Worm (Caenorhabditis elegans) whole organism, L4 larva: ENCODE results near the gene lsm-8.

Experiments used
- F10B5.3 ChIP-seq: sonication (generic microtip); optimal IDR thresholded peaks from 2 replicates; lab custom pipeline; 2016; ENCODE audit warnings: mild to moderate bottlenecking, missing genetic modification characterization, missing compliant biosample characterization
- F26F4.8 ChIP-seq: fragments of 200-800 bp; sonication (Bioruptor generic); conservative IDR thresholded peaks from 2 replicates; pipeline ENCODE4 v1.3.6; 2022; ENCODE audit warnings: missing genetic modification characterization, missing compliant biosample characterization
- F37D6.2 ChIP-seq: sonication (generic microtip); optimal IDR thresholded peaks from 2 replicates; lab custom pipeline; 2016; ENCODE audit warnings: mild to moderate bottlenecking, missing genetic modification characterization, missing compliant biosample characterization
- T20F7.1 ChIP-seq: fragments of 200-800 bp; sonication (Bioruptor generic); optimal IDR thresholded peaks from 2 replicates; lab custom pipeline; 2018; ENCODE audit warnings: mild to moderate bottlenecking, missing genetic modification characterization, missing compliant biosample characterization
- Y48G9A.11 ChIP-seq: fragments of 200-800 bp; sonication (Bioruptor generic); IDR thresholded peaks from 2 replicates; pipeline ENCODE4 v1.3.6; 2022; ENCODE audit warnings: missing genetic modification reagents, missing genetic modification characterization, missing compliant biosample characterization
- ZK546.5 ChIP-seq, 2 experiments: sonication (generic microtip); optimal IDR thresholded peaks; 2 replicates each; lab custom pipeline; 2017; ENCODE audit warnings: missing biosample characterization in 2 of 2, missing genetic modification characterization in 2 of 2
- aha-1 ChIP-seq: fragments of 150-350 bp; peaks from one replicate; lab custom pipeline; 2014; ENCODE audit warnings: missing biosample characterization, missing genetic modification characterization
- aly-2 ChIP-seq: sonication (generic microtip); optimal IDR thresholded peaks from 2 replicates; lab custom pipeline; 2018; ENCODE audit warnings: missing biosample characterization, missing genetic modification characterization
- ceh-28 ChIP-seq: fragments of 150-350 bp; optimal IDR thresholded peaks from 2 replicates; lab custom pipeline; 2014; ENCODE audit warnings: missing biosample characterization, missing genetic modification reagents, missing genetic modification characterization
- ceh-62 ChIP-seq: sonication (generic microtip); optimal IDR thresholded peaks from 2 replicates; lab custom pipeline; 2017; ENCODE audit warnings: missing biosample characterization, missing genetic modification characterization
- cey-2 ChIP-seq: sonication (generic microtip); optimal IDR thresholded peaks from 3 replicates; lab custom pipeline; 2017; ENCODE audit warnings: missing genetic modification characterization, mild to moderate bottlenecking, missing compliant biosample characterization, antibody characterized with exemption, borderline replicate concordance; ENCODE audit not compliant: insufficient read depth
- dmd-8 ChIP-seq: fragments of 200-800 bp; sonication (Bioruptor generic); IDR thresholded peaks from 2 replicates; pipeline ENCODE4 v1.3.6; 2022; ENCODE audit warnings: missing genetic modification characterization, missing compliant biosample characterization
- duxl-1 ChIP-seq: sonication (generic microtip); optimal IDR thresholded peaks from 2 replicates; lab custom pipeline; 2016; ENCODE audit warnings: mild to moderate bottlenecking, missing genetic modification characterization, moderate library complexity, missing compliant biosample characterization; ENCODE audit not compliant: poor library complexity
- dve-1 ChIP-seq: sonication (generic microtip); optimal IDR thresholded peaks from 2 replicates; lab custom pipeline; 2017; ENCODE audit warnings: antibody characterized with exemption, mild to moderate bottlenecking, missing genetic modification characterization, missing compliant biosample characterization; ENCODE audit not compliant: insufficient read depth
- gei-8 ChIP-seq: fragments of 200-800 bp; sonication (Bioruptor generic); optimal IDR thresholded peaks from 2 replicates; lab custom pipeline; 2018; ENCODE audit warnings: mild to moderate bottlenecking, missing genetic modification characterization, missing compliant biosample characterization
- hmg-1.1 ChIP-seq: fragments of 200-800 bp; sonication (Bioruptor generic); IDR thresholded peaks from 2 replicates; pipeline ENCODE4 v1.3.6; 2022; ENCODE audit warnings: missing genetic modification reagents, missing genetic modification characterization, missing compliant biosample characterization
- jun-1 ChIP-seq: fragments of 150-350 bp; optimal IDR thresholded peaks from 2 replicates; lab custom pipeline; 2014; ENCODE audit warnings: missing biosample characterization, missing genetic modification reagents, missing genetic modification characterization
- lin-15B ChIP-seq: fragments of 150-350 bp; sonication (generic microtip); optimal IDR thresholded peaks from 3 replicates; lab custom pipeline; 2014; ENCODE audit warnings: missing biosample characterization, missing genetic modification characterization
- lin-29 ChIP-seq: fragments of 200-800 bp; sonication (Bioruptor generic); IDR thresholded peaks from 2 replicates; pipeline ENCODE4 v1.3.6; 2022; ENCODE audit warnings: missing genetic modification reagents, missing genetic modification characterization, missing compliant biosample characterization
- mxl-3 ChIP-seq: fragments of 200-800 bp; sonication (Bioruptor generic); optimal IDR thresholded peaks from 2 replicates; lab custom pipeline; 2018; ENCODE audit warnings: mild to moderate bottlenecking, missing genetic modification characterization, missing compliant biosample characterization
- nhr-102 ChIP-seq: sonication (generic microtip); optimal IDR thresholded peaks from 2 replicates; lab custom pipeline; 2016; ENCODE audit warnings: mild to moderate bottlenecking, missing genetic modification characterization, moderate library complexity, missing compliant biosample characterization
- nhr-11 ChIP-seq: fragments of 150-350 bp; optimal IDR thresholded peaks from 2 replicates; lab custom pipeline; 2014; ENCODE audit warnings: missing biosample characterization, missing genetic modification characterization
- nhr-48 ChIP-seq: sonication (generic microtip); optimal IDR thresholded peaks from 2 replicates; lab custom pipeline; 2016; ENCODE audit warnings: mild to moderate bottlenecking, missing genetic modification characterization, missing compliant biosample characterization
- nhr-6 ChIP-seq: fragments of 150-350 bp; optimal IDR thresholded peaks from 2 replicates; lab custom pipeline; 2014; ENCODE audit warnings: missing biosample characterization, missing genetic modification characterization
- snpc-1.2 ChIP-seq: fragments of 200-800 bp; sonication (Bioruptor generic); IDR thresholded peaks from 2 replicates; pipeline ENCODE4 v1.3.6; 2022; ENCODE audit warnings: missing genetic modification reagents, missing genetic modification characterization, missing compliant biosample characterization
- snpc-4 ChIP-seq: fragments of 150-350 bp; optimal IDR thresholded peaks from 2 replicates; lab custom pipeline; 2014; ENCODE audit warnings: missing biosample characterization, missing genetic modification characterization
- spr-3 ChIP-seq: fragments of 200-800 bp; sonication (Bioruptor generic); optimal IDR thresholded peaks from 2 replicates; lab custom pipeline; 2018; ENCODE audit warnings: mild to moderate bottlenecking, missing genetic modification characterization, missing compliant biosample characterization
- unc-130 ChIP-seq: sonication (generic microtip); optimal IDR thresholded peaks from 2 replicates; lab custom pipeline; 2016; ENCODE audit warnings: missing genetic modification reagents, missing genetic modification characterization, missing compliant biosample characterization
- unc-62 ChIP-seq, 3 experiments: fragments of 150-350 bp in 1 of 3; sonication (generic microtip); optimal IDR thresholded peaks in 2 of 3; peaks in 1 of 3; 1 replicate in 1 of 3; 2 replicates in 2 of 3; lab custom pipeline; 2014 to 2017; ENCODE audit warnings: missing biosample characterization in 3 of 3, missing genetic modification characterization in 3 of 3, missing genetic modification reagents in 3 of 3, missing genotype in 1 of 3
- zag-1 ChIP-seq: fragments of 150-350 bp; optimal IDR thresholded peaks from 2 replicates; lab custom pipeline; 2014; ENCODE audit warnings: missing biosample characterization, missing genetic modification characterization
- ztf-11 ChIP-seq: fragments of 150-350 bp; optimal IDR thresholded peaks from 2 replicates; lab custom pipeline; 2014; ENCODE audit warnings: missing biosample characterization, missing genetic modification characterization

lsm-8 gene

DNA sequence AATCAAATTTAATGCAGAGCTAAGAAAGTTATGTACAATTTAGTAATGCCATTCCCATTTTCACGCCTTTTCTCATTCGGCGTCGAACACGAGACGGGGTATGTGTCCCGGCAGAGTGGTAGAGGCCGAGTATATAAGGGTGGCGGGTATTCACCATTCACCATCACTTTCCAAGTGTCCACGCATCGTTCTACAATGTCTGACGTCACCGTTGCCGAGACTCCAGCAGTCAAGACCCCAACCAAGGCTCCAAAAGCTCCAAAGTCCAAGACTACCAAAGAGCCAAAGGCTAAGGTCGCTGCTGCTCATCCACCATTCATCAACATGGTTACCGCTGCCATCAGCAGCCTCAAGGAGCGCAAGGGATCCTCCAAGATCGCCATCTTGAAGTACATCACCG lies 32.2 kb upstream of the lsm-8 start, which contains the start of gene hil-2:
hil-2 (plus strand) TSS at position 160 of the 400 bp plus-strand sequence.
- TF ChIP-seq ceh-28 (no peak), lin-29 (no peak), snpc-1.2 (GFP tag; lab: Robert Waterston, UW) (0 out of 2 replicates have a peak, but pooled peaks have one; percentile 27), unc-62 (GFP tag; optimal IDR thresholded peaks at IDR 0.05 in 1 of 2; lab: Kevin White, UChicago) (peak in 1 of 2 experiments; percentile 66), unc-62 (tag; optimal IDR thresholded peaks at IDR 0.05; lab: Kevin White, UChicago) (no peak), dve-1 (peak; percentile 4)

DNA sequence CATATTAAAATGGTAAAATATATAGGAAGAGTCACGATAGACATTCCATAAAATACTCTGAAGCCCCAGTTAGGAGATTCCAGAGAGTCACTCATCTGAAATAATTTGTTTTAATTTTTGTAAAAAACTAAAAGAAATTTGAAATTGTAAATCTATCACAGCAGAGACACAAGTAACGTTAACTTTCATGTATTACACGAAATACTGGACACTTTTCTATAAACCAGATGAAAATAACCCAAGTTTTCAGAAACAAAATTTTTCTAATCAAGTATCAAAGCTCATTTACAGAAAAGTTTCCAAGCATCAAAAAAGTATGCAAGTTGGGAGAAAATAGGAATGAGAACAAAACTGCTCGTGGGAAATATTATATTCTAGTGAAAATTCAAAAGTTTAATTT lies 28.1 kb upstream of the lsm-8 start, which contains the start of gene srv-27:
srv-27 (minus strand) TSS at position 101 of the 400 bp plus-strand sequence.
- no peak for TF ChIP-seq nhr-102 (tag; lab: Kevin White, UChicago)
- TF ChIP-seq nhr-11 (tag; lab: Kevin White, UChicago): no peak
- TF ChIP-seq cey-2 (tag; lab: Kevin White, UChicago): no peak
- no peak for TF ChIP-seq jun-1 (tag; lab: Kevin White, UChicago)
- TF ChIP-seq ztf-11 (tag; lab: Kevin White, UChicago): no peak
- TF ChIP-seq snpc-4 (tag; lab: Kevin White, UChicago): no peak
- TF ChIP-seq unc-130 (GFP tag; lab: Kevin White, UChicago): no peak
- TF ChIP-seq hmg-1.1: no peak
- no peak for TF ChIP-seq gei-8 (GFP tag; lab: Kevin White, UChicago)
- no peak for TF ChIP-seq ZK546.5 (tag; optimal IDR thresholded peaks at IDR 0.05; lab: Kevin White, UChicago)
- no peak for TF ChIP-seq F10B5.3 (tag; lab: Kevin White, UChicago)

DNA sequence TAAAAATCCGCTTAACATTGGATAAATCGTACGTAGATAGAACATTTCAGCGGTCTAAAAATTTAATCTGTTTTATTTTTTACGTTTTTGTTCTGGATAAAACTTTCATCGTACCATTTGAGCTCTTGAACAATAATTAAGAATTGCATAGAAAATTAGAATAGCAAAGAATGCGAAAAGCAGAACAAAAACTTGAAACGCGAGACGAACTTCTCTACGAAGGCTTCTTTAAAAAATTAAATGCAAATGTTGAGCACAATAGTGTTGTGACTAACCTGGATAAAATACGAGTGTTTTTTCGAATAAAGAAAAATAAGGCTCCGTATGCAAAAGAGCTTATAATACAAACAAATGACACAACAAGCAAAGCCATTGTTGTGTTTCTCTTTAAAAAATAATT lies 26.8 kb upstream of the lsm-8 start:
- TF ChIP-seq mxl-3 (GFP tag; lab: Kevin White, UChicago): no peak
- TF ChIP-seq unc-62 (GFP tag; optimal IDR thresholded peaks at IDR 0.05 in 1 of 2; lab: Kevin White, UChicago): peak in 1 of 2 experiments; percentile 96
- TF ChIP-seq unc-62 (tag; optimal IDR thresholded peaks at IDR 0.05; lab: Kevin White, UChicago): no peak

DNA sequence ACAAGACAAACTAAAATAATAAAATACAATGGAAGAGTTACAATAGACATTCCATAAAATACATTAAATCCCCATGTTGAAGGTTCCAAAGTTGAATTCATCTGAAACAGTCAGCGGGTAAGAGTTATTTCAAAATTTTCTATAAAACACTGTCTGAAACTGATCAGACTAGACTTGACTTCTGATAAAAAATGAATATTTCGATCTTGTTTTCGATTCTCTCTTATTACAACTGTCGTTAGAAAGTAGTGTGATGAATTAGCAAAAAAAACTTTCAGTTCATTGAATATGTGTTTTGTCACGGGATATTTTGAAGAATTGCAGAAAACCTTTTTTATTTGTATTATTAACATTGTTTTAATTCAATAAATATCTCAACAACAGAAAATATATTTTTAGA lies 24.6 kb upstream of the lsm-8 start, which contains the start of gene srv-26:
srv-26 (minus strand) TSS at position 101 of the 400 bp plus-strand sequence.
- TF ChIP-seq T20F7.1 (GFP tag; lab: Kevin White, UChicago) (no peak), aly-2 (no peak), hmg-1.1 (no peak), gei-8 (GFP tag; lab: Kevin White, UChicago) (no peak), zag-1 (tag; lab: Kevin White, UChicago) (no peak), nhr-11 (tag; lab: Kevin White, UChicago) (no peak), F37D6.2 (tag; lab: Kevin White, UChicago) (no peak), dmd-8 (GFP tag; lab: Robert Waterston, UW) (no peak), ceh-62 (tag; lab: Kevin White, UChicago) (no peak), nhr-6 (tag; lab: Kevin White, UChicago) (no peak)

DNA sequence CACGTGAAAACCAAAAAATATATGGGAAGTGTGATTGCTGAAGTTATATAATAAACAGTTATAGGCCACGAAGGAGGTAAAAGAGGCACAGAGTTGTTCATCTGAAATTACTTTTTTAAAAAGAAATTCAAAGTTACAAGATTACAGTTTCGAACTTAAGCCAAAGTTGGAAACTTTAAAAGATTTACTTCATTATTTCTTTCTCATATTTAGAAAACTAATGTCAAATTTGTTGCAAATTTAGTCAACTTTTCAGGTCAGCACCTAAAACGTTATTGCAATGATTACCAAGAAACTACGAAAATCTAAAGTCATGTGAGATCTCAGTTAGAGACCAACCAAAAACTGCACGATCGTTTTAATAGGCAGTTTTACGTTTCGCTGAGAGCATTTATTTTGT lies 22.7 kb upstream of the lsm-8 start, which contains the start of gene srv-25:
srv-25 (minus strand) TSS at position 101 of the 400 bp plus-strand sequence.
- no peak for TF ChIP-seq duxl-1 (tag; lab: Kevin White, UChicago)
- no peak for TF ChIP-seq nhr-48 (tag; lab: Kevin White, UChicago)

ce11 chrIV:6307439-6307838 lies 18.9 kb upstream of the lsm-8 start, which contains the start of gene csp-2:
csp-2 (plus strand) TSS chrIV:6307739.
- no peak for TF ChIP-seq F26F4.8 (GFP tag; lab: Robert Waterston, UW)
- TF ChIP-seq Y48G9A.11 (GFP tag; lab: Robert Waterston, UW): no peak
- no peak for TF ChIP-seq nhr-102 (tag; lab: Kevin White, UChicago)
- TF ChIP-seq lin-15B (tag; lab: Kevin White, UChicago): no peak
- TF ChIP-seq aha-1 (tag; lab: Kevin White, UChicago): no peak
- TF ChIP-seq ceh-28: peak; percentile 23
- no peak for TF ChIP-seq spr-3
